Worm (Caenorhabditis elegans) whole organism, L1 larva: ENCODE data around the gene srb-18.

Experiments used
- C04F5.9 ChIP-seq: sonication (generic microtip); optimal IDR thresholded peaks from 2 replicates; lab custom pipeline; 2016; ENCODE audit warnings: missing genetic modification characterization, missing compliant biosample characterization
- F16B12.6 ChIP-seq: fragments of 150-350 bp; optimal IDR thresholded peaks from 2 replicates; lab custom pipeline; 2014; ENCODE audit warnings: missing biosample characterization, missing genetic modification characterization
- aha-1 ChIP-seq: fragments of 150-350 bp; optimal IDR thresholded peaks from 2 replicates; lab custom pipeline; 2014; ENCODE audit warnings: missing biosample characterization, missing genetic modification characterization
- alr-1 ChIP-seq: fragments of 200-800 bp; sonication (Bioruptor generic); optimal IDR thresholded peaks from 2 replicates; lab custom pipeline; 2018; ENCODE audit warnings: borderline replicate concordance, mild to moderate bottlenecking, missing genetic modification characterization, missing compliant biosample characterization
- ama-1 ChIP-seq: fragments of 150-350 bp; optimal IDR thresholded peaks from 2 replicates; lab custom pipeline; 2014
- ceh-8 ChIP-seq: fragments of 200-800 bp; sonication (Bioruptor generic); optimal IDR thresholded peaks from 2 replicates; lab custom pipeline; 2018; ENCODE audit warnings: mild to moderate bottlenecking, missing genetic modification characterization, moderate library complexity, missing compliant biosample characterization
- ces-1 ChIP-seq: fragments of 150-350 bp; optimal IDR thresholded peaks from 2 replicates; lab custom pipeline; 2014; ENCODE audit warnings: missing biosample characterization, missing genetic modification reagents, missing genetic modification characterization
- efl-1 ChIP-seq, 4 experiments: fragments of 150-350 bp; optimal IDR thresholded peaks in 3 of 4; peaks in 1 of 4; 1 replicate in 1 of 4; 2 replicates in 3 of 4; lab custom pipeline; 2014; ENCODE audit warnings: missing biosample characterization in 2 of 4, missing genetic modification characterization in 2 of 4, missing genetic modification reagents in 2 of 4
- efl-3 ChIP-seq: fragments of 200-800 bp; sonication (Bioruptor generic); optimal IDR thresholded peaks from 2 replicates; lab custom pipeline; 2018; ENCODE audit warnings: mild to moderate bottlenecking, missing genetic modification characterization, missing compliant biosample characterization
- ets-5 ChIP-seq: fragments of 200-800 bp; sonication (Bioruptor generic); IDR thresholded peaks from 2 replicates; pipeline ENCODE4 v1.3.6; 2022; ENCODE audit warnings: missing genetic modification characterization, missing compliant biosample characterization
- fkh-4 ChIP-seq: sonication (generic microtip); optimal IDR thresholded peaks from 2 replicates; lab custom pipeline; 2016; ENCODE audit warnings: missing compliant biosample characterization, missing genetic modification characterization, borderline replicate concordance
- fkh-8 ChIP-seq: sonication (generic microtip); optimal IDR thresholded peaks from 2 replicates; lab custom pipeline; 2016; ENCODE audit warnings: mild to moderate bottlenecking, missing genetic modification characterization, missing compliant biosample characterization
- hlh-17 ChIP-seq: fragments of 200-800 bp; sonication (Bioruptor generic); optimal IDR thresholded peaks from 2 replicates; lab custom pipeline; 2018; ENCODE audit warnings: missing genetic modification characterization, mild to moderate bottlenecking, missing compliant biosample characterization, moderate library complexity, borderline replicate concordance
- isw-1 ChIP-seq: fragments of 200-800 bp; sonication (Bioruptor generic); IDR thresholded peaks from 2 replicates; pipeline ENCODE4 v1.3.6; 2022; ENCODE audit warnings: missing genetic modification characterization, missing compliant biosample characterization
- lin-13 ChIP-seq: fragments of 150-350 bp; optimal IDR thresholded peaks from 2 replicates; lab custom pipeline; 2014; ENCODE audit warnings: missing biosample characterization, missing genetic modification reagents, missing genetic modification characterization
- lin-14 ChIP-seq: fragments of 200-800 bp; sonication (Bioruptor generic); optimal IDR thresholded peaks from 2 replicates; lab custom pipeline; 2018; ENCODE audit warnings: mild to moderate bottlenecking, missing genetic modification characterization, moderate library complexity, missing compliant biosample characterization
- lin-39 ChIP-seq: fragments of 150-350 bp; optimal IDR thresholded peaks from 2 replicates; lab custom pipeline; 2014; ENCODE audit warnings: missing biosample characterization, missing genetic modification reagents, missing genetic modification characterization
- lir-3 ChIP-seq: sonication (generic microtip); optimal IDR thresholded peaks from 2 replicates; lab custom pipeline; 2016; ENCODE audit warnings: mild to moderate bottlenecking, missing genetic modification characterization, moderate library complexity, missing compliant biosample characterization; ENCODE audit not compliant: poor library complexity
- lsy-2 ChIP-seq, 2 experiments: fragments of 150-350 bp; optimal IDR thresholded peaks; 2 replicates each; lab custom pipeline; 2014; ENCODE audit warnings: missing biosample characterization in 2 of 2, missing genetic modification characterization in 2 of 2
- mab-9 ChIP-seq: fragments of 200-800 bp; sonication (Bioruptor generic); IDR thresholded peaks from 2 replicates; pipeline ENCODE4 v1.3.6; 2022; ENCODE audit warnings: missing genetic modification reagents, missing genetic modification characterization, missing compliant biosample characterization
- mep-1 ChIP-seq: fragments of 150-350 bp; optimal IDR thresholded peaks from 2 replicates; lab custom pipeline; 2014; ENCODE audit warnings: missing biosample characterization, missing genetic modification characterization
- nhr-12 ChIP-seq: sonication (generic microtip); optimal IDR thresholded peaks from 2 replicates; lab custom pipeline; 2017; ENCODE audit warnings: missing biosample characterization, missing genetic modification characterization
- nhr-19 ChIP-seq: fragments of 200-800 bp; sonication (Bioruptor generic); conservative IDR thresholded peaks from 2 replicates; pipeline ENCODE4 v1.3.6; 2022; ENCODE audit warnings: missing genetic modification characterization, missing compliant biosample characterization
- nhr-20 ChIP-seq: sonication (generic microtip); optimal IDR thresholded peaks from 2 replicates; lab custom pipeline; 2016; ENCODE audit warnings: mild to moderate bottlenecking, missing genetic modification characterization, missing compliant biosample characterization
- nhr-237 ChIP-seq: fragments of 150-350 bp; optimal IDR thresholded peaks from 2 replicates; lab custom pipeline; 2014; ENCODE audit warnings: missing biosample characterization, missing genetic modification characterization
- nhr-28 ChIP-seq: fragments of 150-350 bp; optimal IDR thresholded peaks from 2 replicates; lab custom pipeline; 2014; ENCODE audit warnings: missing biosample characterization, missing genetic modification characterization
- nhr-71 ChIP-seq: sonication (generic microtip); optimal IDR thresholded peaks from 2 replicates; lab custom pipeline; 2016; ENCODE audit warnings: mild to moderate bottlenecking, missing genetic modification characterization, moderate library complexity, missing compliant biosample characterization
- pax-3 ChIP-seq: fragments of 200-800 bp; sonication (Bioruptor generic); optimal IDR thresholded peaks from 2 replicates; lab custom pipeline; 2018; ENCODE audit warnings: mild to moderate bottlenecking, missing genetic modification characterization, moderate library complexity, missing compliant biosample characterization
- rnt-1 ChIP-seq: sonication (generic microtip); optimal IDR thresholded peaks from 2 replicates; lab custom pipeline; 2016; ENCODE audit warnings: mild to moderate bottlenecking, missing genetic modification characterization, moderate library complexity, missing compliant biosample characterization
- skn-1 ChIP-seq: fragments of 150-350 bp; optimal IDR thresholded peaks from 2 replicates; lab custom pipeline; 2014; ENCODE audit warnings: missing biosample characterization, missing genetic modification characterization
- sox-4 ChIP-seq: sonication (generic microtip); optimal IDR thresholded peaks from 2 replicates; lab custom pipeline; 2016; ENCODE audit warnings: missing genetic modification characterization, missing compliant biosample characterization
- tbx-2 ChIP-seq: sonication (generic microtip); optimal IDR thresholded peaks from 2 replicates; lab custom pipeline; 2016; ENCODE audit warnings: missing genetic modification characterization, missing compliant biosample characterization
- tlp-1 ChIP-seq: fragments of 150-350 bp; optimal IDR thresholded peaks from 2 replicates; lab custom pipeline; 2014; ENCODE audit warnings: missing biosample characterization, missing genetic modification characterization
- unc-62 ChIP-seq: fragments of 150-350 bp; optimal IDR thresholded peaks from 2 replicates; lab custom pipeline; 2014; ENCODE audit warnings: missing biosample characterization, missing genetic modification reagents, missing genetic modification characterization
- unc-98 ChIP-seq: fragments of 200-800 bp; sonication (Bioruptor generic); IDR thresholded peaks from 2 replicates; pipeline ENCODE4 v1.3.6; 2022; ENCODE audit warnings: missing genetic modification characterization, missing compliant biosample characterization
- vab-15 ChIP-seq: sonication (generic microtip); optimal IDR thresholded peaks from 2 replicates; lab custom pipeline; 2017; ENCODE audit warnings: missing genotype, mild to moderate bottlenecking, missing genetic modification characterization, missing compliant biosample characterization
- xbp-1 ChIP-seq: sonication (generic microtip); optimal IDR thresholded peaks from 2 replicates; lab custom pipeline; 2016; ENCODE audit warnings: missing genetic modification characterization, missing compliant biosample characterization
- zag-1 ChIP-seq: fragments of 150-350 bp; optimal IDR thresholded peaks from 2 replicates; lab custom pipeline; 2014; ENCODE audit warnings: missing biosample characterization, missing genetic modification characterization
- ztf-11 ChIP-seq, 2 experiments: sonication (generic microtip); optimal IDR thresholded peaks; 2 replicates each; lab custom pipeline; 2016 to 2017; ENCODE audit warnings: missing genetic modification characterization in 2 of 2, missing biosample characterization in 1 of 2, missing compliant biosample characterization in 1 of 2

The srb-18 gene

DNA sequence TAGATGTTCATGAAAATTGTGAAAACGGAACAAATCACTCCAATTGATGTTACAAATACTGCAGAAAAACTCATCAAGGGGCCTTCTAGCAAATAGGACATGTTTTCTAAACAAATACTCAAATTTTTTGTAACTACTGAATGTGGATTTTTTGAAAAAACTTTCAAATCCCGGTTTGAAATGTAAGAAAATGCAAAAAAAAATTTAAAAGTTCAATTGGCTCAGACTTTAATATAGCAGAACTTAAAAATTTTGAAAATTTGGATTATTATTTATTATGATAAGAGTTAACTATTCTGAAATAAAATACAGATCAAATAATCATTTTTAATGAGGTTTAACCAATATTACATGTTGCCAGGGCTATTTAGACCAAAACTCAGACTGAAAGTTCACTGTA, 24.7 kb upstream of the srb-18 start, which contains the start of gene srbc-9:
Gene srbc-9 (minus strand): TSS at position 101 of the 400 bp plus-strand sequence.
- TF ChIP-seq C04F5.9 (no peak), nhr-28 (tag; lab: Kevin White, UChicago) (no peak), ztf-11 (tag; optimal IDR thresholded peaks at IDR 0.05; lab: Kevin White, UChicago) (no peak), lin-14 (GFP tag; lab: Kevin White, UChicago) (no peak), xbp-1 (tag; lab: Kevin White, UChicago) (no peak), unc-62 (GFP tag; lab: Kevin White, UChicago) (no peak), sox-4 (tag; lab: Kevin White, UChicago) (no peak), fkh-8 (no peak), aha-1 (tag; lab: Kevin White, UChicago) (no peak), ets-5 (GFP tag; lab: Robert Waterston, UW) (no peak), unc-98 (GFP tag; lab: Robert Waterston, UW) (no peak), zag-1 (tag; lab: Kevin White, UChicago) (no peak), isw-1 (no peak), lir-3 (tag; lab: Kevin White, UChicago) (no peak), lin-39 (tag; lab: Kevin White, UChicago) (no peak), efl-1 (optimal IDR thresholded peaks at IDR 0.05; lab: Kevin White, UChicago) (no peak), efl-1 (GFP tag; optimal IDR thresholded peaks at IDR 0.05 in 1 of 2; lab: Kevin White, UChicago) (no peak)

DNA sequence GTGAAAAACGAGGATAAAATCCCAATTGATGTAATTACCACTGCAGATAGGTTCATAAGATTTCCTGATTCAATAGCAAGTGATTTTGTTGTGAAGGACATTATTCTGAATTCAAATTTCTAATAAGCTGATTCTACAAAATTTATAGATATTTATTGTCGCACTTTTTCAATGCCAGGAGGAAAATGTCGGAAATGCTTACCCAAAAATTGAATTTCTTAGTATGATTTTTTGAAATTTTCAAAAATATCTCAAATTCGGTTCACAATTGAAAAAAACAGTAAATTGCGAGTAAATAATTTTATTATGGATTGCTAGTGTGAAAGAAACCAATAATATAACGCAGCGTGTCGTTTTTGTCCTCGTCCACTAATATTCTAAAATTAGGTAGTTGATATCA, 22.1 kb upstream of the srb-18 start, which contains the start of gene srbc-10:
Gene srbc-10 (minus strand): TSS at position 101 of the 400 bp plus-strand sequence.
- no peak for TF ChIP-seq ces-1 (GFP tag; lab: Kevin White, UChicago)
- TF ChIP-seq efl-1 (optimal IDR thresholded peaks at IDR 0.05; lab: Kevin White, UChicago), result no peak
- peak in 1 of 2 experiments; percentile 55 for TF ChIP-seq efl-1 (GFP tag; optimal IDR thresholded peaks at IDR 0.05 in 1 of 2; lab: Kevin White, UChicago)
- no peak for TF ChIP-seq mep-1
- TF ChIP-seq nhr-19 (GFP tag; lab: Robert Waterston, UW), result no peak
- TF ChIP-seq rnt-1, result no peak
- TF ChIP-seq lin-39 (tag; lab: Kevin White, UChicago), result no peak

DNA sequence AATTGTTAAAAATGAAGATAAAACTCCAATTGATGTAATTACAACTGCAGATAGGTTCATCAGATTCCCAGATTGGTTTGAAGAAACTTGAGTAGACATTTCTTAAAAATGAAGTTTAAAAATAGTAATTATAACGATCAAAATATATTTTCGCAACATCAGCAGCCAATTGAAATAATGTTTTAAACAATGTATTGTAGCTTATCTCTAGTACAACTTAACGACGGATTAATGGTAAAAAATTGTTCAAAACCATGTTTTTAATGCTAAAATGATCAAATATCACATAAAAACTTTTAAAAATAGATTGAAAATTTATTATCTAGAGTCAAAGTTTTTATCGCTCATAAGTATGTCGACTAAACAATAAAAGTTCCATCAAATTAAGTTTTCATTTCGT, 19.9 kb upstream of the srb-18 start, which contains the start of gene srbc-11:
Gene srbc-11 (minus strand): TSS at position 101 of the 400 bp plus-strand sequence.
- TF ChIP-seq F16B12.6 (tag; lab: Kevin White, UChicago) (no peak), pax-3 (no peak), tlp-1 (no peak), mab-9 (GFP tag; lab: Robert Waterston, UW) (no peak), lsy-2 (tag; optimal IDR thresholded peaks at IDR 0.05; lab: Kevin White, UChicago) (no peak), isw-1 (no peak), nhr-20 (tag; lab: Kevin White, UChicago) (no peak), lir-3 (tag; lab: Kevin White, UChicago) (no peak), vab-15 (tag; lab: Kevin White, UChicago) (no peak), lin-13 (GFP tag; lab: Kevin White, UChicago) (no peak), ama-1 (lab: Kevin White, UChicago) (no peak), nhr-71 (tag; lab: Kevin White, UChicago) (no peak), nhr-12 (no peak), efl-3 (GFP tag; lab: Kevin White, UChicago) (no peak), skn-1 (tag; lab: Kevin White, UChicago) (no peak), nhr-237 (tag; lab: Kevin White, UChicago) (no peak), ets-5 (GFP tag; lab: Robert Waterston, UW) (no peak), ceh-8 (no peak), ces-1 (GFP tag; lab: Kevin White, UChicago) (no peak)

DNA sequence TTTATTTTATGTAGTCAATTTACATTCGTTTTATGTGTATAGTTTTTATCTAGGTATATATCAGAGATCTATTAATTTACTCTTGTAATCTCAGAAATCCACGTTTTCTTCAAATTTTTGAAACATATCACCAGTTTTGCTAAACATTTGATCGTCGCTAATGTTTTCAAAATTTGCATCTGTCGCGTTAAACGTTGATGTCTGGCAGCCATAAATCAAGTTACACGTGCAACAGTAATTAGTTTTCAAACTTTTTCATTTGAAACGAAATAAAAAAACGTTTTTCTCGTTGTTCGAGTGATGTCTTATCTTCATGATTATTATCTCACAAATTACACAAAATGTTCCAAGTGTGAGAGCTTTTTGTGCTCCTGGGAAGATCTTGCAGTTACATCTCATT, 17.6 kb upstream of the srb-18 start, which contains the start of gene srh-79:
Gene srh-79 (plus strand): TSS at position 301 of the 400 bp plus-strand sequence.
- TF ChIP-seq alr-1 (tag; lab: Kevin White, UChicago) (no peak), fkh-4 (tag; lab: Kevin White, UChicago) (no peak), nhr-20 (tag; lab: Kevin White, UChicago) (no peak), ztf-11 (tag; optimal IDR thresholded peaks at IDR 0.05; lab: Kevin White, UChicago) (no peak), tlp-1 (no peak), hlh-17 (GFP tag; lab: Kevin White, UChicago) (no peak), unc-98 (GFP tag; lab: Robert Waterston, UW) (no peak), tbx-2 (tag; lab: Kevin White, UChicago) (no peak), lin-14 (GFP tag; lab: Kevin White, UChicago) (no peak), C04F5.9 (no peak)
